Fruit fly (Drosophila melanogaster) whole organism, embryonic: ENCODE results near the gene CG33124.

ENCODE experiments used
- B-H2 ChIP-seq: fragments of 200-800 bp; sonication (Bioruptor generic); optimal IDR thresholded peaks from 2 replicates; lab custom pipeline; 2018; ENCODE audit warnings: missing biosample characterization, mild to moderate bottlenecking, missing genetic modification characterization
- Blimp-1 ChIP-seq: fragments of 200-800 bp; sonication (Bioruptor generic); optimal IDR thresholded peaks from 3 replicates; lab custom pipeline; 2018; ENCODE audit warnings: missing biosample characterization, missing genetic modification characterization, mild to moderate bottlenecking, moderate library complexity, missing genetic modification reagents
- CG12155 ChIP-seq: fragments of 200-800 bp; sonication (Bioruptor generic); optimal IDR thresholded peaks from 3 replicates; lab custom pipeline; 2016; ENCODE audit warnings: missing biosample characterization, missing genetic modification characterization
- CG1233 ChIP-seq: fragments of 200-800 bp; sonication (Bioruptor generic); optimal IDR thresholded peaks from 4 replicates; lab custom pipeline; 2018; ENCODE audit warnings: missing biosample characterization, mild to moderate bottlenecking, missing genetic modification characterization
- CG12769 ChIP-seq: fragments of 200-800 bp; sonication (Bioruptor generic); optimal IDR thresholded peaks from 2 replicates; lab custom pipeline; 2019; ENCODE audit warnings: missing biosample characterization, mild to moderate bottlenecking, missing genetic modification characterization, moderate library complexity
- CG13894 ChIP-seq: fragments of 200-800 bp; sonication (Bioruptor generic); optimal IDR thresholded peaks from 3 replicates; lab custom pipeline; 2018; ENCODE audit warnings: missing biosample characterization, mild to moderate bottlenecking, missing genetic modification characterization, moderate library complexity
- CG14441 ChIP-seq: fragments of 200-800 bp; sonication (Bioruptor generic); IDR thresholded peaks from 2 replicates; pipeline ENCODE4 v1.3.6; 2022; ENCODE audit warnings: missing biosample characterization, missing genetic modification characterization
- CG14710 ChIP-seq: fragments of 200-800 bp; sonication (Bioruptor generic); optimal IDR thresholded peaks from 3 replicates; lab custom pipeline; 2019; ENCODE audit warnings: missing biosample characterization, mild to moderate bottlenecking, missing genetic modification characterization, moderate library complexity
- CG15601 ChIP-seq: fragments of 200-800 bp; sonication (Bioruptor generic); optimal IDR thresholded peaks from 3 replicates; lab custom pipeline; 2019; ENCODE audit warnings: missing biosample characterization, mild to moderate bottlenecking, missing genetic modification characterization, moderate library complexity
- CG16813 ChIP-seq: fragments of 200-800 bp; sonication (Bioruptor generic); IDR thresholded peaks from 3 replicates; pipeline ENCODE4 v1.3.6; 2022; ENCODE audit warnings: missing biosample characterization, missing genetic modification characterization; ENCODE audit not compliant: partially characterized antibody
- CG2116 ChIP-seq: fragments of 200-800 bp; sonication (Bioruptor generic); optimal IDR thresholded peaks from 3 replicates; lab custom pipeline; 2018; ENCODE audit warnings: missing biosample characterization, mild to moderate bottlenecking, missing genetic modification characterization
- CG2712 ChIP-seq: fragments of 200-800 bp; optimal IDR thresholded peaks from 3 replicates; lab custom pipeline; 2019; ENCODE audit warnings: missing biosample characterization, mild to moderate bottlenecking, missing genetic modification characterization, moderate library complexity
- CG30403 ChIP-seq: fragments of 200-800 bp; sonication (Bioruptor generic); optimal IDR thresholded peaks from 3 replicates; lab custom pipeline; 2016; ENCODE audit warnings: missing biosample characterization, missing genetic modification characterization
- CG31224 ChIP-seq: fragments of 200-800 bp; sonication (Bioruptor generic); IDR thresholded peaks from 2 replicates; pipeline ENCODE4 v1.3.6; 2022; ENCODE audit warnings: missing biosample characterization, missing genetic modification characterization
- CG31365 ChIP-seq: fragments of 200-800 bp; sonication (Bioruptor generic); optimal IDR thresholded peaks from 2 replicates; lab custom pipeline; 2018; ENCODE audit warnings: missing biosample characterization, mild to moderate bottlenecking, missing genetic modification characterization
- CG31441 ChIP-seq: fragments of 200-800 bp; sonication (Bioruptor generic); IDR thresholded peaks from 2 replicates; pipeline ENCODE4 v1.3.6; 2022; ENCODE audit warnings: missing biosample characterization, missing genetic modification characterization
- CG3838 ChIP-seq: fragments of 200-800 bp; sonication (Bioruptor generic); optimal IDR thresholded peaks from 3 replicates; lab custom pipeline; 2016; ENCODE audit warnings: missing biosample characterization, missing genetic modification characterization
- CG6272 ChIP-seq: fragments of 200-800 bp; sonication (Bioruptor generic); IDR thresholded peaks from 2 replicates; pipeline ENCODE4 v1.3.6; 2022; ENCODE audit warnings: missing biosample characterization, missing genetic modification characterization
- CG6654 ChIP-seq: fragments of 200-800 bp; sonication (Bioruptor generic); optimal IDR thresholded peaks from 2 replicates; lab custom pipeline; 2017; ENCODE audit warnings: missing biosample characterization, mild to moderate bottlenecking, missing genetic modification characterization
- CG6791 ChIP-seq: fragments of 200-800 bp; sonication (Bioruptor generic); IDR thresholded peaks from 3 replicates; pipeline ENCODE4 v1.3.6; 2022; ENCODE audit warnings: missing biosample characterization, missing genetic modification characterization; ENCODE audit not compliant: partially characterized antibody
- CG7839 ChIP-seq: fragments of 200-800 bp; sonication (Bioruptor generic); optimal IDR thresholded peaks from 3 replicates; lab custom pipeline; 2018; ENCODE audit warnings: missing biosample characterization, mild to moderate bottlenecking, missing genetic modification characterization, moderate library complexity
- Dbx ChIP-seq: fragments of 200-800 bp; sonication (Bioruptor generic); IDR thresholded peaks from 3 replicates; pipeline ENCODE4 v1.3.6; 2022; ENCODE audit warnings: missing biosample characterization, missing genetic modification characterization
- Deaf1 ChIP-seq: fragments of 200-800 bp; optimal IDR thresholded peaks from 3 replicates; lab custom pipeline; 2019; ENCODE audit warnings: missing biosample characterization, mild to moderate bottlenecking, missing genetic modification characterization, moderate library complexity
- Dfd ChIP-seq, 2 experiments: fragments of >200 bp; optimal IDR thresholded peaks; 2 replicates each; lab custom pipeline; 2017; ENCODE audit warnings: missing biosample characterization in 2 of 2, missing genetic modification characterization in 2 of 2
- Elba2 ChIP-seq: fragments of 200-800 bp; sonication (Bioruptor generic); optimal IDR thresholded peaks from 3 replicates; lab custom pipeline; 2016; ENCODE audit warnings: missing biosample characterization, missing genetic modification characterization
- Gug ChIP-seq: fragments of 200-800 bp; sonication (Bioruptor generic); IDR thresholded peaks from 4 replicates; pipeline ENCODE4 v1.3.6; 2022; ENCODE audit warnings: missing biosample characterization, missing genetic modification characterization
- Hmx ChIP-seq: fragments of 200-800 bp; sonication (Bioruptor generic); optimal IDR thresholded peaks from 2 replicates; lab custom pipeline; 2016; ENCODE audit warnings: missing biosample characterization, missing genetic modification characterization
- Kr ChIP-seq: fragments of 200-800 bp; sonication (Bioruptor generic); optimal IDR thresholded peaks from 2 replicates; lab custom pipeline; 2017; ENCODE audit warnings: missing biosample characterization, mild to moderate bottlenecking, missing genetic modification characterization
- MESR4 ChIP-seq: fragments of 200-800 bp; sonication (Bioruptor generic); optimal IDR thresholded peaks from 2 replicates; lab custom pipeline; 2018; ENCODE audit warnings: missing biosample characterization, mild to moderate bottlenecking, missing genetic modification characterization, moderate library complexity
- NC2α ChIP-seq: fragments of 200-800 bp; sonication (Bioruptor generic); optimal IDR thresholded peaks from 2 replicates; lab custom pipeline; 2016; ENCODE audit warnings: missing biosample characterization, missing genetic modification characterization
- Pdp1 ChIP-seq, 2 experiments: fragments of 200-800 bp; sonication (Bioruptor generic); optimal IDR thresholded peaks; 3 replicates each; lab custom pipeline; 2016; ENCODE audit warnings: missing biosample characterization in 2 of 2, missing genetic modification characterization in 2 of 2, mild to moderate bottlenecking in 1 of 2, moderate library complexity in 1 of 2
- Sox100B ChIP-seq: fragments of 200-800 bp; sonication (Bioruptor generic); optimal IDR thresholded peaks from 3 replicates; lab custom pipeline; 2018; ENCODE audit warnings: missing biosample characterization, mild to moderate bottlenecking, missing genetic modification characterization
- Sox102F ChIP-seq: fragments of 200-800 bp; sonication (Bioruptor generic); optimal IDR thresholded peaks from 2 replicates; lab custom pipeline; 2018; ENCODE audit warnings: missing biosample characterization, mild to moderate bottlenecking, missing genetic modification characterization, moderate library complexity
- Tbp ChIP-seq: fragments of >200 bp; optimal IDR thresholded peaks from 2 replicates; lab custom pipeline; 2018; ENCODE audit warnings: missing biosample characterization, missing genetic modification characterization
- Xbp1 ChIP-seq: fragments of 200-800 bp; sonication (Bioruptor generic); optimal IDR thresholded peaks from 3 replicates; lab custom pipeline; 2016; ENCODE audit warnings: missing biosample characterization, mild to moderate bottlenecking, missing genetic modification characterization
- cg ChIP-seq: fragments of 200-800 bp; sonication (Bioruptor generic); optimal IDR thresholded peaks from 3 replicates; lab custom pipeline; 2019; ENCODE audit warnings: missing biosample characterization, mild to moderate bottlenecking, missing genetic modification characterization, moderate library complexity
- disco-r ChIP-seq: fragments of 200-800 bp; sonication (Bioruptor generic); optimal IDR thresholded peaks from 2 replicates; lab custom pipeline; 2016; ENCODE audit warnings: missing biosample characterization, missing genetic modification characterization
- fd102C ChIP-seq: fragments of 200-800 bp; sonication (Bioruptor generic); optimal IDR thresholded peaks from 2 replicates; lab custom pipeline; 2018; ENCODE audit warnings: missing biosample characterization, mild to moderate bottlenecking, missing genetic modification characterization, moderate library complexity
- ken ChIP-seq: fragments of 200-800 bp; sonication (Bioruptor generic); IDR thresholded peaks from 3 replicates; pipeline ENCODE4 v1.3.6; 2022; ENCODE audit warnings: missing biosample characterization, missing genetic modification characterization
- nerfin-2 ChIP-seq: fragments of 200-800 bp; sonication (Bioruptor generic); IDR thresholded peaks from 2 replicates; pipeline ENCODE4 v1.3.6; 2022; ENCODE audit warnings: missing biosample characterization, missing genetic modification characterization; ENCODE audit not compliant: partially characterized antibody
- pfk ChIP-seq: fragments of 200-800 bp; sonication (Bioruptor generic); optimal IDR thresholded peaks from 2 replicates; lab custom pipeline; 2018; ENCODE audit warnings: missing biosample characterization, mild to moderate bottlenecking, missing genetic modification characterization, moderate library complexity
- sc ChIP-seq, 3 experiments: fragments of >200 bp in 2 of 3; fragments of 200-800 bp in 1 of 3; sonication (Bioruptor generic) in 1 of 3; optimal IDR thresholded peaks; 2 replicates in 2 of 3; 3 replicates in 1 of 3; lab custom pipeline; 2017; ENCODE audit warnings: mild to moderate bottlenecking in 1 of 3, missing biosample characterization in 1 of 3, missing genetic modification characterization in 1 of 3, missing genetic modification reagents in 1 of 3
- sd ChIP-seq: fragments of 200-800 bp; sonication (Bioruptor generic); optimal IDR thresholded peaks from 3 replicates; lab custom pipeline; 2018; ENCODE audit warnings: missing biosample characterization, mild to moderate bottlenecking, missing genetic modification characterization, moderate library complexity
- seq ChIP-seq: fragments of 200-800 bp; sonication (Bioruptor generic); IDR thresholded peaks from 2 replicates; pipeline ENCODE4 v1.3.6; 2022; ENCODE audit warnings: missing biosample characterization, missing genetic modification characterization
- unpg ChIP-seq: fragments of 200-800 bp; sonication (Bioruptor generic); optimal IDR thresholded peaks from 3 replicates; lab custom pipeline; 2018; ENCODE audit warnings: missing biosample characterization, mild to moderate bottlenecking, missing genetic modification characterization, moderate library complexity
- usp ChIP-seq: fragments of >200 bp; optimal IDR thresholded peaks from 2 replicates; lab custom pipeline; 2017; ENCODE audit warnings: missing biosample characterization, missing genetic modification characterization
- vvl ChIP-seq: fragments of 200-800 bp; sonication (Bioruptor generic); IDR thresholded peaks from 2 replicates; pipeline ENCODE4 v1.3.6; 2022; ENCODE audit warnings: missing biosample characterization, missing genetic modification characterization

Gene CG33124

dm6 chr2L:2161244-2162243, 47.4 kb downstream of the CG33124 start (continued):
- TF ChIP-seq CG30403 (GFP tag; lab: Kevin White, UChicago) (peak; percentile 73), Elba2 (GFP tag; lab: Kevin White, UChicago) (no peak), MESR4 (GFP tag; lab: Kevin White, UChicago) (no peak), B-H2 (no peak), NC2α (GFP tag; lab: Kevin White, UChicago) (no peak), seq (GFP tag; lab: Robert Waterston, UW) (no peak), CG31224 (GFP tag; lab: Robert Waterston, UW) (no peak), Pdp1 (GFP tag; optimal IDR thresholded peaks at IDR 0.05; lab: Kevin White, UChicago) (peak; percentile 27 to 50), CG14441 (GFP tag; lab: Robert Waterston, UW) (no peak), Xbp1 (GFP tag; lab: Kevin White, UChicago) (peak; percentile 58), CG13894 (no peak), CG2116 (no peak), CG6272 (GFP tag; lab: Robert Waterston, UW) (no peak), CG3838 (GFP tag; lab: Kevin White, UChicago) (no peak), CG6654 (GFP tag; lab: Kevin White, UChicago) (peak; percentile 35), unpg (GFP tag; lab: Kevin White, UChicago) (peak; percentile 7), sc (optimal IDR thresholded peaks at IDR 0.05; lab: Kevin White, UChicago) (no peak), sc (GFP tag; optimal IDR thresholded peaks at IDR 0.05; lab: Kevin White, UChicago) (peak; percentile 64), Dbx (no peak), Kr (GFP tag; lab: Kevin White, UChicago) (no peak), CG31365 (tag; lab: Kevin White, UChicago) (no peak), Deaf1 (tag; lab: Kevin White, UChicago) (peak; percentile 86), fd102C (GFP tag; lab: Kevin White, UChicago) (no peak), CG16813 (GFP tag; lab: Robert Waterston, UW) (no peak), Gug (GFP tag; lab: Robert Waterston, UW) (no peak), Tbp (no peak), Sox102F (GFP tag; lab: Kevin White, UChicago) (peak; percentile 62), Sox100B (GFP tag; lab: Kevin White, UChicago) (no peak), Hmx (GFP tag; lab: Kevin White, UChicago) (peak; percentile 37), CG15601 (tag; lab: Kevin White, UChicago) (peak; percentile 45), CG2712 (tag; lab: Kevin White, UChicago) (peak; percentile 36), CG14710 (tag; lab: Kevin White, UChicago) (peak; percentile 34), CG12155 (peak; percentile 12), disco-r (GFP tag; lab: Kevin White, UChicago) (peak; percentile 10), nerfin-2 (GFP tag; lab: Robert Waterston, UW) (no peak), CG7839 (tag; lab: Kevin White, UChicago) (no peak), Blimp-1 (GFP tag; lab: Kevin White, UChicago) (no peak), vvl (GFP tag; lab: Robert Waterston, UW) (peak; percentile 67), cg (GFP tag; lab: Kevin White, UChicago) (peak; percentile 68), sd (tag; lab: Kevin White, UChicago) (peak; percentile 99), CG6791 (GFP tag; lab: Robert Waterston, UW) (0 out of 3 replicates have a peak, but pooled peaks have one; percentile 26), CG12769 (tag; lab: Kevin White, UChicago) (peak; percentile 98), Dfd (GFP tag; optimal IDR thresholded peaks at IDR 0.05; lab: Kevin White, UChicago) (no peak), usp (no peak), CG31441 (GFP tag; lab: Robert Waterston, UW) (peak; percentile 30; the same call in 1 of the 2 replicates), ken (GFP tag; lab: Robert Waterston, UW) (peak; percentile 53; the same call in 2 of the 3 replicates), CG1233 (no peak), pfk (GFP tag; lab: Kevin White, UChicago) (no peak)
